Worm (Caenorhabditis elegans): ENCODE data around the gene str-96.

DNA sequence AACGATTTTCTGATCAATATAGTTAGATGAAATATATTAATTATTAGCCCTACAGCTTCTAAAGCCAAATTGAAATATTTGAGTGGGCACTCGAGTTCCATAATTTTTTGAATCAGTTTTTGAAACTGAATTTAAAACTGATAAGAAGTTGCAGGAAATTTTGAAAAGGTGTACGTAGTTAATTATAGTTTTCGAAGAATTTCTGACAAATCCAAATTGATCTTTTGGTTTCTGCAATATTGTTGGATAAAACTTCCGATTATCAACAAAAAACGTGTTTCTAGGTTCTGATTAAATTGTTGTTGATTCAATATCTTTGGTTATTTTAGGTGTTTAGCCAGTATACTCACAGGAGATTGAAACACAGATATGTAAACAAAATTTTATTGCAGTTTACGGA, 13.0 kb upstream of the str-96 start, which contains the start of gene T26H8.4:
- TF ChIP-seq dao-5 (tag; optimal IDR thresholded peaks at IDR 0.05) (no peak), him-1 (tag; optimal IDR thresholded peaks at IDR 0.05) (no peak), W03F9.2 (tag; optimal IDR thresholded peaks at IDR 0.05) (no peak)

Measured in whole organism, L4/young adult.